Fruit fly (Drosophila melanogaster): Measurements from ENCODE around the gene rdgB.

DNA sequence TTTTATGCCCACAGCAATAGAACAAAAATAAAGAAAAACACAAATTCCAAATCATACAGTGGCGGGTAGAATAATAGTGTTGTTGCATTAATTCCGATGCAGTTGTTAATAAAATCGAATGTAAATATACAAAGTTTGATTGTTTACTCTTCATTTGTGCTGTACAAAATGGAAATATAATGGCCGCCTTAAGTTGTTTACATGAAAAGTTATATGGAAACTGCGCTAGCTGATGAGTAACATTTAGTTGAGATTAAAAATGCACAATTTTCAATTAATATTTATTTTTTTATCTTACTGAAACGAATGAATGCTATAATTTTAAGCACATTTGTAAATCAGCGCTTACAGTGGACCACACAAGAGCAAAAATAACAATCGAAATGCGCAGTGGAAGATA, 27.7 kb upstream of the rdgB start:
- TF ChIP-seq Jarid2 (GFP tag; optimal IDR thresholded peaks at IDR 0.05) (no peak), al (GFP tag; IDR thresholded peaks at IDR 0.05) (no peak), kah (GFP tag; optimal IDR thresholded peaks at IDR 0.05) (no peak), Awh (GFP tag; IDR thresholded peaks at IDR 0.05) (no peak), CG3838 (GFP tag; optimal IDR thresholded peaks at IDR 0.05) (no peak), Rx (GFP tag; IDR thresholded peaks at IDR 0.05) (no peak), CG17568 (GFP tag; optimal IDR thresholded peaks at IDR 0.05) (no peak)
